Worm (Caenorhabditis elegans): ENCODE measurements around the gene F13C5.5.

F13C5.5 gene

DNA sequence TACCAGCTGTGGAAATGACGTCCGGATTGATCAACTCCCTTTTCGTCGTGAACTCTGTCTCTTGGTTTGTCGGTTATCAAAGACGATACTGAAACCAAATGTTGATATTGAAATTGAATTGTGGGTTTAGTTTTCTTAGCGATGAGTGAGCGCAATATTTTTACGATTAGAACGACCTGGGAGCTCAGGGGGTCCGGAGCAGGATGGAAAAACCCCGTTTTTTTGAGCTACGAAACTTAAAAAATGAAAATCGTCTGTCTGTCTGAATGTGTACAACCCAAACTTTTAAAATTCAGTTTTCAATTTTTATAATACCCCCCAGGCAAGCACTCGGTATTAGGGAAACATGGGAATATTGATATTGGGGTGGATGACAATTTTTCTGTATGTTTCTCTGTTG lies 34.5 kb upstream of the F13C5.5 start:
- TF ChIP-seq alr-1 (tag; optimal IDR thresholded peaks at IDR 0.05) (no peak), lsy-2 (tag; optimal IDR thresholded peaks at IDR 0.05) (no peak), R02D3.7 (tag; optimal IDR thresholded peaks at IDR 0.05) (no peak), unc-62 (GFP tag; optimal IDR thresholded peaks at IDR 0.05) (no peak)

DNA sequence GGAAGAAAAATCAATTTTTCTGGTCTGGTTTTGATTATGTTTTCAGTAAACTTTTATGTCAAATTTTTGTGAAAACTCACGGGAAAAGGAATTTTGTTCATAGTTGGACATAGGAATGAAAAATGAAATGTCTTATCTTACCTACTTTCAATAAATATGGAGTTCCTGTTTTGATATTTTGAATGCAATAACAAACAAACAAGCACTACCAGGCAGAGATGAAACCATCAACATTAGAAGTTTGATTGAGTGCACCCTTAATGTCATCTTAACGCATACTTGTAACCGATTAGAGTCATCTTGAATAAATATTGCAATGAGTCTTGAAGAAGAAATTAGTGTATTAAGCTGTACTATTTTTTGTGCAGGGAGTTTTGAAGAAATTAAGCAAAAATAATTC lies 33.1 kb upstream of the F13C5.5 start, which contains the start of gene M6.11:
Gene M6.11, minus strand, starts transcription at position 101 of the 400 bp plus-strand sequence.
- TF ChIP-seq gmeb-1 (tag; optimal IDR thresholded peaks at IDR 0.05), result no peak
- TF ChIP-seq nhr-23 (tag; optimal IDR thresholded peaks at IDR 0.05), result no peak
- TF ChIP-seq elt-3 (tag; optimal IDR thresholded peaks at IDR 0.05), result no peak
- TF ChIP-seq nhr-6 (tag; optimal IDR thresholded peaks at IDR 0.05), result no peak
- TF ChIP-seq C34F6.9 (tag; optimal IDR thresholded peaks at IDR 0.05), result no peak
- no peak for TF ChIP-seq nhr-10 (tag; optimal IDR thresholded peaks at IDR 0.05)
- no peak for TF ChIP-seq Y55F3AM.14 (GFP tag; optimal IDR thresholded peaks at IDR 0.05)
- TF ChIP-seq zag-1 (tag; optimal IDR thresholded peaks at IDR 0.05), result no peak

DNA sequence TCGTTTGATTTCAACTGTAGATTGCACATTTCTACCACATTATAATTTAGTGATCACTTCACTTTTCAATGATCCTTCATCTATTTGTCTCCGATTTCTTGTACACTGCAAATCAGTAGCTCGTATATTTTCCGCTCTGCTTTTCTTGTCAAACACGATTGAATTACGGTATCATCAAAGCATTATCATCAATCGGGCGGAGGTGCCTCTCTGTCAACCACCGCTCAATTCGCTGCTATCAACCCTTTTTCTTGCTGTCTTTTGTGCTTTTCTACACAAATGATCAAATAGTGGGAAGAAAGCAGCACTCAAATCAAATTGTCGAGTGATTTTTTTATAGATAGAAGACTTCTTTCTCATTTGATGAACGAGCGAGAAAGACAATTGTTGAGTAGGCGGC lies 29.3 kb upstream of the F13C5.5 start:
- no peak for TF ChIP-seq lin-13 (GFP tag; optimal IDR thresholded peaks at IDR 0.05)
- TF ChIP-seq fos-1 (tag; optimal IDR thresholded peaks at IDR 0.05), result peak; percentile 28

DNA sequence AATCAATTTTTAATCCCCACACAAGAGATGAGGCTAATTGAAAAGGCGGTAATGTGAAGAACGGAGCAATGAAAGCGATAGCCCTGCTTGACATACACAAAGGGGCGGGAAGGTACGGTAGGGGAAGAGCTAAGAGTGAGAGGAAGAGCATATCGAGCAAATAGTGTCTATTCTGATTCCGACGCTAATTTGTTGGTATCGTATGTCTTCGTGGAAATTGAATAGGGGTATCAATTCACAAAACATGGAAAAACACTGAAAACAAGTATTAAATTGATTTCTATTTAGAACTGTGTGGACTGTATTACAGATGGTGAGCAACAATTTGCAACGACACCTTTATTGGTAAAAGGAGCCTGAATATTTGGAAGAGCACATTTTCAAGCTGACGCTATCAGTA lies 28.6 kb upstream of the F13C5.5 start, which contains the start of gene pha-2:
Gene pha-2, minus strand, starts transcription at position 101 of the 400 bp plus-strand sequence.
- TF ChIP-seq F13H6.1 (tag; optimal IDR thresholded peaks at IDR 0.05) (no peak), ceh-82 (tag; optimal IDR thresholded peaks at IDR 0.05) (no peak), nhr-129 (tag; optimal IDR thresholded peaks at IDR 0.05) (no peak), unc-39 (tag; optimal IDR thresholded peaks at IDR 0.05) (no peak), mab-5 (tag; optimal IDR thresholded peaks at IDR 0.05) (no peak), nhr-10 (tag; optimal IDR thresholded peaks at IDR 0.05) (no peak)

DNA sequence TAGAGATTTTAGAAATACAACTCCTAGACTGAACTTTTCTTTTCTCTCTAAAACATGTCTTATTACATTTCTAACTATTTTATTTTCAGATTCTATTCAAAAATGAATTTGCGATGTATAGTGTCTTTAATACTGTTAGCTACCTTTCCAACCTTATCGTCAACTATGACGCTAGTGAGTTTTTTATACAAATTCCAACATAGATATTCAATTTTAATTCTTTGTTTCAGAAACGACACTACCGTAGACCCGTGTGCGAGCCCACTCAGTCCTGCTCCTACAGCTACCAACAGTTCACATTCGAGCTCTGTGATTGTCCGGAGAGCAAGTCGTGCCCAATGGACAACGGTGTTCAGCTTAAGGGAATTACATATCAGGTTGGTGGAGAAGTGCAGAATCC lies 20.8 kb upstream of the F13C5.5 start, which contains the start of gene M6.4:
Gene M6.4, plus strand, starts transcription at position 55 of the 400 bp plus-strand sequence.
- TF ChIP-seq sma-9 (GFP tag; optimal IDR thresholded peaks at IDR 0.05), result no peak
- no peak for TF ChIP-seq sma-9 (tag; optimal IDR thresholded peaks at IDR 0.05)
- no peak for TF ChIP-seq C34F6.9 (tag; optimal IDR thresholded peaks at IDR 0.05)
- TF ChIP-seq F13H6.1 (tag; optimal IDR thresholded peaks at IDR 0.05), result no peak
- no peak for TF ChIP-seq nhr-21 (tag; optimal IDR thresholded peaks at IDR 0.05)
- no peak for TF ChIP-seq ceh-16 (tag; optimal IDR thresholded peaks at IDR 0.05)
- no peak for TF ChIP-seq nhr-6 (tag; optimal IDR thresholded peaks at IDR 0.05)
- TF ChIP-seq peb-1 (tag; optimal IDR thresholded peaks at IDR 0.05), result no peak
- no peak for TF ChIP-seq unc-62 (GFP tag; optimal IDR thresholded peaks at IDR 0.05)
- no peak for TF ChIP-seq nhr-11 (tag; optimal IDR thresholded peaks at IDR 0.05)

DNA sequence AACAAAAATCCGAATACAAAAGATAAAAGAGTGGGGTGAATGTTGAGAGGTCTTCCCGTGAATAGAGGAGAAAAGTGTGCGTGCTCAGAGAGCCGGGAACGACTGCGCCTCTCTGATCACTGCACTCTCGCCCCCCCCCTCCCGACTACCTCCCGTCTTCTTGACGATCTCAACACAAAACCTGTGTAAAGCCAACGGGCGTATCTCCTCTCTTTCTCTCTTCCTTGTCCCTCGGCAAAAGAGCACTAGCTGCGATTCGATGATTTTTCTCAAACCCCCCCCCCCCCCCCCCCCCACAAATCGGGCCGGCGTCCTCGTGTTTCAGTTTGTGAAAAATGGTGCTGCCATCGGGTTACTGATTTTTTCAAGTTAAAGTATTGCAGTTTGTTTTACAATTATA lies 13.4 kb upstream of the F13C5.5 start:
- no peak for TF ChIP-seq nhr-129 (tag; optimal IDR thresholded peaks at IDR 0.05)
- no peak for TF ChIP-seq skn-1 (tag; optimal IDR thresholded peaks at IDR 0.05)
- no peak for TF ChIP-seq mab-5 (tag; optimal IDR thresholded peaks at IDR 0.05)

DNA sequence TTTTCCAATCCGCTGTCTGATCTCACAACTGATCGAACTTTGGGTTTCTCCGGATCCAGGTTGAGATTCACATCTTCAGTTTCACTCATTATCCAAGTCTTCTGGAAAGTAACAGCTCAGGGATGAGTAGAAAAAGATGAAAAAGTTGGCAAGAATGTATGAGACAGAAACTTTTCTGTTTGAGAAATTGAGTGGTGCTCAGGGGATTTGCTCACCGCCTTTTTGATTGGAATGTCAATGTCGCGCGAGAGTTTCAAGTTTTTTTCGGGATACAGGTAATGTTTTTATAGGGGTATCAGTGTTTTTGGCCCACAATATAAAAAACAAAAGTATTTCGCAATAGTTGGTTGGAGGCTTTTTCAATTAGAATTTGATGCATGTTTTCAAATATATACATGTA lies 12.9 kb upstream of the F13C5.5 start, which contains the start of gene unc-96:
Gene unc-96, minus strand, starts transcription at position 101 of the 400 bp plus-strand sequence.
- TF ChIP-seq Y55F3AM.14 (GFP tag; optimal IDR thresholded peaks at IDR 0.05) (no peak), nhr-11 (tag; optimal IDR thresholded peaks at IDR 0.05) (no peak), dmd-4 (tag; optimal IDR thresholded peaks at IDR 0.05) (no peak), mbf-1 (tag; optimal IDR thresholded peaks at IDR 0.05) (no peak), mdl-1 (tag; optimal IDR thresholded peaks at IDR 0.05) (no peak), snpc-4 (tag; optimal IDR thresholded peaks at IDR 0.05) (no peak), egl-27 (tag; optimal IDR thresholded peaks at IDR 0.05) (no peak)

DNA sequence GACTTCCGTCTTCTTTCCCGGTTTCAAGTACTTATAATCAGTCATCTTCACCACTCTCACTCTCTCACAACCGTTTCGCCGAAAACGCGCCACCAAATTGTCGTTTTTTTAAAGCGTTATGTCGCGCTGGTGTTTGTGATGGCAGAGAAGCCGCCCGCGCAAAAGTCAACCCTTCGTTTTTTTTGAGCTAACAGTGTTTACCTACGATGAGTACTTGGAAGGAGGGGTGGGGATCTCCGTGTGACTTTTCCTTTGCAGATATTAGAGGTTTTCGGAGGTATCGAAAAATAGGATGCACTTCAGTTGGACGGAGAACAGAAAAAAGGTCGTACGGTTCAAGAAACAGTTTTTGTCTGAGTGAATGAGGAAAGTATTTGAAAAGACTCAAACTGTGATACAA lies 9.4 kb upstream of the F13C5.5 start:
- no peak for TF ChIP-seq sma-9 (GFP tag; optimal IDR thresholded peaks at IDR 0.05)
- TF ChIP-seq sma-9 (tag; optimal IDR thresholded peaks at IDR 0.05), result no peak
- peak; percentile 34 for TF ChIP-seq F13H6.1 (tag; optimal IDR thresholded peaks at IDR 0.05)

Measured in whole organism, L2 larva.